Worm (Caenorhabditis elegans) whole organism, L2 larva: ENCODE measurements around the gene C56G2.22.

Source experiments
- C34F6.9 ChIP-seq: fragments of 150-350 bp; optimal IDR thresholded peaks from 2 replicates; lab custom pipeline; 2014; ENCODE audit warnings: missing biosample characterization, missing genetic modification characterization
- F13H6.1 ChIP-seq: sonication (generic microtip); optimal IDR thresholded peaks from 2 replicates; lab custom pipeline; 2016; ENCODE audit warnings: missing genetic modification characterization, missing compliant biosample characterization
- R02D3.7 ChIP-seq: fragments of 150-350 bp; optimal IDR thresholded peaks from 2 replicates; lab custom pipeline; 2014; ENCODE audit warnings: missing biosample characterization, missing genetic modification characterization
- alr-1 ChIP-seq: fragments of 150-350 bp; optimal IDR thresholded peaks from 2 replicates; lab custom pipeline; 2014; ENCODE audit warnings: missing biosample characterization, missing genetic modification characterization
- ama-1 ChIP-seq: fragments of 150-350 bp; optimal IDR thresholded peaks from 2 replicates; lab custom pipeline; 2018; ENCODE audit warnings: inconsistent platforms
- blmp-1 ChIP-seq: sonication (generic microtip); optimal IDR thresholded peaks from 2 replicates; lab custom pipeline; 2017; ENCODE audit warnings: missing genetic modification characterization, mild to moderate bottlenecking, missing compliant biosample characterization, antibody characterized with exemption, moderate library complexity; ENCODE audit not compliant: insufficient read depth
- ceh-16 ChIP-seq: fragments of 150-350 bp; optimal IDR thresholded peaks from 2 replicates; lab custom pipeline; 2014; ENCODE audit warnings: missing biosample characterization, missing genetic modification characterization
- crh-2 ChIP-seq: sonication (generic microtip); optimal IDR thresholded peaks from 2 replicates; lab custom pipeline; 2017; ENCODE audit warnings: missing biosample characterization, missing genetic modification characterization
- elt-1 ChIP-seq: fragments of 150-350 bp; optimal IDR thresholded peaks from 2 replicates; lab custom pipeline; 2014; ENCODE audit warnings: missing biosample characterization, missing genetic modification characterization
- elt-3 ChIP-seq: sonication (generic microtip); optimal IDR thresholded peaks from 2 replicates; lab custom pipeline; 2017; ENCODE audit warnings: missing biosample characterization, missing genetic modification characterization
- fos-1 ChIP-seq: fragments of 150-350 bp; optimal IDR thresholded peaks from 2 replicates; lab custom pipeline; 2014; ENCODE audit warnings: missing biosample characterization, missing genetic modification characterization
- gmeb-1 ChIP-seq: fragments of 150-350 bp; optimal IDR thresholded peaks from 2 replicates; lab custom pipeline; 2014; ENCODE audit warnings: missing biosample characterization, missing genetic modification characterization
- lin-13 ChIP-seq: fragments of 150-350 bp; optimal IDR thresholded peaks from 2 replicates; lab custom pipeline; 2014; ENCODE audit warnings: missing biosample characterization, missing genetic modification reagents, missing genetic modification characterization
- lsy-2 ChIP-seq, 2 experiments: fragments of 150-350 bp in 1 of 2; sonication (generic microtip) in 1 of 2; optimal IDR thresholded peaks; 2 replicates each; lab custom pipeline; 2014 to 2017; ENCODE audit warnings: missing biosample characterization in 2 of 2, missing genetic modification characterization in 2 of 2
- mab-5 ChIP-seq: fragments of 150-350 bp; optimal IDR thresholded peaks from 2 replicates; lab custom pipeline; 2014; ENCODE audit warnings: missing biosample characterization, missing genetic modification characterization
- mbf-1 ChIP-seq: sonication (generic microtip); optimal IDR thresholded peaks from 2 replicates; lab custom pipeline; 2017; ENCODE audit warnings: missing biosample characterization, missing genetic modification characterization
- nhr-11 ChIP-seq: fragments of 150-350 bp; optimal IDR thresholded peaks from 2 replicates; lab custom pipeline; 2014; ENCODE audit warnings: missing biosample characterization, missing genetic modification characterization
- nhr-12 ChIP-seq: fragments of 150-350 bp; optimal IDR thresholded peaks from 2 replicates; lab custom pipeline; 2014; ENCODE audit warnings: missing biosample characterization, missing genetic modification characterization
- nhr-129 ChIP-seq: fragments of 150-350 bp; optimal IDR thresholded peaks from 2 replicates; lab custom pipeline; 2014; ENCODE audit warnings: missing biosample characterization, missing genetic modification characterization
- nhr-21 ChIP-seq: fragments of 150-350 bp; optimal IDR thresholded peaks from 2 replicates; lab custom pipeline; 2014; ENCODE audit warnings: missing biosample characterization, missing genetic modification characterization
- nhr-6 ChIP-seq: fragments of 150-350 bp; optimal IDR thresholded peaks from 2 replicates; lab custom pipeline; 2014; ENCODE audit warnings: missing biosample characterization, missing genetic modification characterization
- peb-1 ChIP-seq: fragments of 150-350 bp; optimal IDR thresholded peaks from 2 replicates; lab custom pipeline; 2014; ENCODE audit warnings: missing biosample characterization, missing genetic modification characterization
- sem-4 ChIP-seq: fragments of 150-350 bp; optimal IDR thresholded peaks from 2 replicates; lab custom pipeline; 2014; ENCODE audit warnings: missing biosample characterization, missing genetic modification reagents, missing genetic modification characterization
- sma-3 ChIP-seq: sonication (generic microtip); optimal IDR thresholded peaks from 2 replicates; lab custom pipeline; 2016; ENCODE audit warnings: missing genetic modification reagents, missing genetic modification characterization, missing compliant biosample characterization
- sma-9 ChIP-seq, 2 experiments: fragments of 150-350 bp in 1 of 2; sonication (generic microtip) in 1 of 2; optimal IDR thresholded peaks; 2 replicates each; lab custom pipeline; 2014 to 2016; ENCODE audit warnings: missing genetic modification characterization in 2 of 2, mild to moderate bottlenecking in 1 of 2, missing biosample characterization in 1 of 2, missing compliant biosample characterization in 1 of 2, missing genetic modification reagents in 1 of 2, moderate library complexity in 1 of 2
- unc-39 ChIP-seq: fragments of 150-350 bp; optimal IDR thresholded peaks from 2 replicates; lab custom pipeline; 2014; ENCODE audit warnings: missing biosample characterization, missing genetic modification characterization
- unc-55 ChIP-seq: fragments of 150-350 bp; sonication (generic microtip); optimal IDR thresholded peaks from 3 replicates; lab custom pipeline; 2014; ENCODE audit warnings: missing biosample characterization, missing genetic modification reagents, missing genetic modification characterization
- zag-1 ChIP-seq: fragments of 150-350 bp; optimal IDR thresholded peaks from 2 replicates; lab custom pipeline; 2014; ENCODE audit warnings: missing biosample characterization, missing genetic modification characterization
- ztf-1 ChIP-seq: fragments of 200-800 bp; sonication (Bioruptor generic); conservative IDR thresholded peaks from 2 replicates; pipeline ENCODE4 v1.3.6; 2022; ENCODE audit warnings: missing genetic modification characterization, missing compliant biosample characterization
- ztf-11 ChIP-seq: sonication (generic microtip); optimal IDR thresholded peaks from 2 replicates; lab custom pipeline; 2017; ENCODE audit warnings: missing biosample characterization, missing genetic modification characterization
- ztf-4 ChIP-seq: fragments of 150-350 bp; optimal IDR thresholded peaks from 2 replicates; lab custom pipeline; 2014; ENCODE audit warnings: missing biosample characterization, missing genetic modification characterization

Gene C56G2.22

DNA sequence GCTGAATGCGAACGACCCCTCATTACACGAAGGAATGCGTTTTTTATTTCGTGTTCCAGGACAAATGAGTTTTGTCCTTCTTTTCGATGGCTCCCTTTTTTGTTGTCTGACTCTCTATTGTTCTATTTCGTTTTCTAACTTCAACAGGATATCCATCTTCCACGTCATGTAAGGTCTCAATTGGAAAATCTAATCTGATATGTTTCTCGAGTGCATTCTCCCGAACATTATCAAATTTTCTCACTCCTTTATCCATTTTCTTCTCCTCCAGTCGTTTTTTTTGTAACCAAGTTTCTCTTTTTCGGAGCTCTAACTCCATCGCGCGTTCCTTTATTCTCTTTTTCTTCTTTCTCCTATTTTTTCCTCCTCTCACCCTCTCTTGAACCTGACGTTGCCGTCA, 4.2 kb downstream of the C56G2.22 start:
- TF ChIP-seq gmeb-1 (tag; lab: Kevin White, UChicago) = no peak
- TF ChIP-seq sma-9 (GFP tag; optimal IDR thresholded peaks at IDR 0.05; lab: Kevin White, UChicago) = peak; percentile 47
- no peak for TF ChIP-seq sma-9 (tag; optimal IDR thresholded peaks at IDR 0.05; lab: Kevin White, UChicago)
- peak in 1 of 2 experiments; percentile 18 for TF ChIP-seq lsy-2 (tag; optimal IDR thresholded peaks at IDR 0.05; lab: Kevin White, UChicago)

DNA sequence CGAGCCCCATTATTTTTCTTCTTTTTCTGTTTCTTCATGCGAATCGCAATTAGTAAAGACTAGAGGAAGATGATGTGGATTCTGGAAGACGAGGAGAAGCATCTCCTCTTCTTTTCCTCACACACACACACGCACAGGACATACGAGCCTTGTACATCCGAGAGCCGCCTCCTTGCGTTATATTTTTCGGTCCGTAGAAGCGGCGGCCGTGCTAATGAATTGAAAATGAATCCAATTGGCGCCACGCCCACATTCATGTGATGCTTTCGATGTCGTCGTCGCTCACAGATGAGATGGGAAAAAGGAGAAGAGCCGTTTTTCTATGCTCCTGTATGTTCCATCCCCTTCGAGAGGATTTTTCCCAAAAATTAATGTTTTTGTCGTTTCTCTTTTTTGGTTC, 5.2 kb downstream of the C56G2.22 start:
- TF ChIP-seq sma-9 (GFP tag; optimal IDR thresholded peaks at IDR 0.05; lab: Kevin White, UChicago) (no peak), sma-9 (tag; optimal IDR thresholded peaks at IDR 0.05; lab: Kevin White, UChicago) (no peak), zag-1 (tag; lab: Kevin White, UChicago) (peak; percentile 58), unc-39 (tag; lab: Kevin White, UChicago) (no peak), nhr-129 (tag; lab: Kevin White, UChicago) (peak; percentile 24), unc-55 (GFP tag; lab: Kevin White, UChicago) (peak; percentile 12), fos-1 (tag; lab: Kevin White, UChicago) (no peak), sma-3 (GFP tag; lab: Kevin White, UChicago) (no peak)

DNA sequence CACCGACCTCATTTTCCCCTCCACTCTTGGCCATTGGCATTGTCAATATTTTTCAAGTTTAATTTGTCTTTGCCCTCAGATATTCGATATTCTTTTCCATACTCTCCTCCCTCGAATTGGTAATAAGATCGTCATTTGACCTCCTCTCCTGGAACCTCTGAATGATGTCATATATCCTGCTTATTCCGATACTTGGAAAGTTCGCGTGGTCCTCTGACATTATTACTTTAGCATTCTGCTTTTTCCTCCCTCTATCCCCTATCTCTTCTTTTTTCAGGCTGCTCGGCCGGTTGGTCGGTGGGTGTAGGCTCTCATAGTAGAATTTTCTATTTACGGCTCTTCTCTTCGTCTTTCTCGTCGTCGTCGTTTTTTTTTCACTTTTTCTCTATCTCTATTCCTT, 6.2 kb downstream of the C56G2.22 start:
- TF ChIP-seq R02D3.7 (tag; lab: Kevin White, UChicago) (no peak), ztf-1 (GFP tag; lab: Robert Waterston, UW) (no peak), lin-13 (GFP tag; lab: Kevin White, UChicago) (no peak), sem-4 (tag; lab: Kevin White, UChicago) (peak; percentile 42), elt-3 (tag; lab: Kevin White, UChicago) (no peak), F13H6.1 (tag; lab: Kevin White, UChicago) (peak; percentile 47), unc-55 (GFP tag; lab: Kevin White, UChicago) (peak; percentile 34), nhr-21 (tag; lab: Kevin White, UChicago) (no peak), sma-3 (GFP tag; lab: Kevin White, UChicago) (no peak), C34F6.9 (peak; percentile 66), unc-39 (tag; lab: Kevin White, UChicago) (no peak), sma-9 (GFP tag; optimal IDR thresholded peaks at IDR 0.05; lab: Kevin White, UChicago) (peak; percentile 52), sma-9 (tag; optimal IDR thresholded peaks at IDR 0.05; lab: Kevin White, UChicago) (no peak), nhr-6 (tag; lab: Kevin White, UChicago) (peak; percentile 18), nhr-129 (tag; lab: Kevin White, UChicago) (peak; percentile 30), zag-1 (tag; lab: Kevin White, UChicago) (peak; percentile 65), ztf-4 (tag; lab: Kevin White, UChicago) (no peak), alr-1 (tag; lab: Kevin White, UChicago) (no peak), mab-5 (tag; lab: Kevin White, UChicago) (no peak), peb-1 (tag; lab: Kevin White, UChicago) (no peak), crh-2 (tag; lab: Kevin White, UChicago) (peak; percentile 33), gmeb-1 (tag; lab: Kevin White, UChicago) (no peak), ceh-16 (tag; lab: Kevin White, UChicago) (no peak), lsy-2 (tag; optimal IDR thresholded peaks at IDR 0.05; lab: Kevin White, UChicago) (peak in 1 of 2 experiments; percentile 43), nhr-12 (tag; lab: Kevin White, UChicago) (no peak), ama-1 (peak; percentile 27), ztf-11 (tag; lab: Kevin White, UChicago) (no peak), nhr-11 (tag; lab: Kevin White, UChicago) (no peak), mbf-1 (tag; lab: Kevin White, UChicago) (no peak)

DNA sequence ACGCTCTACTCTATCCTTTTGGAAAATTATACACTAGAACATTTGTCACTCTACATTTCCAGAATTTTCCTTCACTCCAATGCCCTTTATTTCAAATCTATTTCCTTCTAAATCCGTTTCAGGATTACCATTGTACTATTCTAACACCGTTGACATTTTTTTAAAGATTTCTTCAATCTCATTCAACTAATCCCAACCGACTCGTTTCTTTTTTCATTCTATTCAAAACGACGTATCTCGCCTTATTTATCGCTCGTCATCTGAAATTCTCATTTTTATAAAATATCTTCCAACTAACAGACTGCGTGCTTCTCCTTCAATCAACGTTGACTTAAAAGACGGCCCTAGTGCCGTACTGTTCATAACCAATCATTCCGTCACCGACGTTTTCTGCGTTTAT, 6.8 kb downstream of the C56G2.22 start, which contains the start of gene akap-1:
Gene akap-1, plus strand, starts transcription at position 301 of the 400 bp plus-strand sequence.
- TF ChIP-seq sem-4 (tag; lab: Kevin White, UChicago) = no peak
- no peak for TF ChIP-seq ztf-4 (tag; lab: Kevin White, UChicago)
- TF ChIP-seq elt-1 = no peak
- no peak for TF ChIP-seq nhr-6 (tag; lab: Kevin White, UChicago)
- no peak for TF ChIP-seq sma-3 (GFP tag; lab: Kevin White, UChicago)
- no peak for TF ChIP-seq ztf-1 (GFP tag; lab: Robert Waterston, UW)
- TF ChIP-seq zag-1 (tag; lab: Kevin White, UChicago) = no peak
- no peak for TF ChIP-seq nhr-129 (tag; lab: Kevin White, UChicago)

DNA sequence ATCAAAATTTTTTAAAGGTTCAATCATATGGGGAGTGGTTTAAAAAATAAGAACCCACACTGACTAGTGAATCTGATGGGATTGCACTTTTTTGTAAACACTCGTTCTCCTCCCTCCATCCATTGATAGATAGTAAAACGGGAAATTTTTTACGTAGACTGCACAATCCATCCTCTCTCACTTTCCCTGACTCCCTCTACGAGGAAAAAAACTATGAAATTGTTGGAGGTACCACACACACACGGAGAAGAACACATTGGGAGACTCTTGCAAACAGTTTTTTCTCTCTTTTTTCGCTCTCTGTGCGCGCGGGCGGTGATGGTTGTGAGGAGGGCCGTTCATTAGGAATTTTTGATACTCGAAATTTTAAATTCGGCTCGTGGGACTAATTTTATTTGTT, 9.1 kb downstream of the C56G2.22 start:
- no peak for TF ChIP-seq mbf-1 (tag; lab: Kevin White, UChicago)
- TF ChIP-seq blmp-1 (tag; lab: Kevin White, UChicago) = no peak
- no peak for TF ChIP-seq unc-39 (tag; lab: Kevin White, UChicago)
- peak; percentile 8 for TF ChIP-seq nhr-129 (tag; lab: Kevin White, UChicago)
- no peak for TF ChIP-seq crh-2 (tag; lab: Kevin White, UChicago)
- peak; percentile 65 for TF ChIP-seq unc-55 (GFP tag; lab: Kevin White, UChicago)
- TF ChIP-seq peb-1 (tag; lab: Kevin White, UChicago) = no peak
- TF ChIP-seq nhr-12 (tag; lab: Kevin White, UChicago) = no peak
- TF ChIP-seq ztf-4 (tag; lab: Kevin White, UChicago) = no peak
